Worm (Caenorhabditis elegans): Measurements from ENCODE around the gene C29E4.14.

The C29E4.14 gene

ce11 chrIII:7928549-7929129, 8.7 kb downstream of the C29E4.14 start, which contains the start of the genes C29E4.13 and npp-15 (continued):
- TF ChIP-seq C16A3.4 (tag; optimal IDR thresholded peaks at IDR 0.05) (peak; percentile 55), lin-35 (GFP tag; optimal IDR thresholded peaks at IDR 0.05) (peak; percentile 74 to 87), sox-4 (tag; optimal IDR thresholded peaks at IDR 0.05) (no peak)

- no peak for TF ChIP-seq elt-3 (tag; optimal IDR thresholded peaks at IDR 0.05)
- TF ChIP-seq mab-9 (GFP tag; IDR thresholded peaks at IDR 0.05), result no peak
- TF ChIP-seq nhr-71 (tag; optimal IDR thresholded peaks at IDR 0.05), result no peak
- TF ChIP-seq snpc-4 (tag; optimal IDR thresholded peaks at IDR 0.05), result no peak
- no peak for TF ChIP-seq fkh-8 (tag; optimal IDR thresholded peaks at IDR 0.05)
- TF ChIP-seq nhr-90 (tag; optimal IDR thresholded peaks at IDR 0.05; ENCODE audit: poor library complexity), result no peak
- peak in 1 of 2 experiments; percentile 11 for TF ChIP-seq lin-35 (GFP tag; optimal IDR thresholded peaks at IDR 0.05)
- no peak for TF ChIP-seq lsy-2 (tag; optimal IDR thresholded peaks at IDR 0.05)
Measured at ce11 chrIII:7933235-7933634, 13.3 kb downstream of the C29E4.14 start, which contains the start of gene ran-2. Gene ran-2 (plus strand): TSS chrIII:7933535.

ce11 chrIII:7937548-7937947, 17.6 kb downstream of the C29E4.14 start, which contains the start of gene C29E4.10:
Gene C29E4.10 (plus strand): TSS chrIII:7937848.
- TF ChIP-seq nhr-90 (tag; optimal IDR thresholded peaks at IDR 0.05; ENCODE audit: poor library complexity) (no peak), nhr-20 (tag; optimal IDR thresholded peaks at IDR 0.05) (no peak), nhr-76 (tag; optimal IDR thresholded peaks at IDR 0.05) (no peak), snpc-4 (tag; optimal IDR thresholded peaks at IDR 0.05) (no peak), lin-13 (GFP tag; optimal IDR thresholded peaks at IDR 0.05) (no peak)

- peak; percentile 70 for TF ChIP-seq lin-13 (GFP tag; optimal IDR thresholded peaks at IDR 0.05)
- TF ChIP-seq xbp-1 (tag; optimal IDR thresholded peaks at IDR 0.05), result peak; percentile 78
- TF ChIP-seq egl-27 (tag; optimal IDR thresholded peaks at IDR 0.05), result no peak
- no peak for TF ChIP-seq zag-1 (tag; optimal IDR thresholded peaks at IDR 0.05)
- TF ChIP-seq aha-1 (tag; optimal IDR thresholded peaks at IDR 0.05), result no peak
- TF ChIP-seq elt-2 (tag; optimal IDR thresholded peaks at IDR 0.05), result peak; percentile 26
- peak; percentile 96 to 98 (median 98) for TF ChIP-seq dpl-1 (GFP tag; optimal IDR thresholded peaks at IDR 0.05)
- no peak for TF ChIP-seq fkh-10 (GFP tag; optimal IDR thresholded peaks at IDR 0.05)
- TF ChIP-seq fkh-4 (tag; optimal IDR thresholded peaks at IDR 0.05; ENCODE audit: borderline replicate concordance), result no peak
- no peak for TF ChIP-seq nhr-84 (tag; optimal IDR thresholded peaks at IDR 0.05)
- TF ChIP-seq skn-1 (tag; optimal IDR thresholded peaks at IDR 0.05), result peak; percentile 81
- TF ChIP-seq tlp-1 (tag; optimal IDR thresholded peaks at IDR 0.05), result no peak
- no peak for TF ChIP-seq unc-62 (GFP tag; optimal IDR thresholded peaks at IDR 0.05)
- peak; percentile 91 for TF ChIP-seq lin-15B (tag; optimal IDR thresholded peaks at IDR 0.05)
- no peak for TF ChIP-seq hlh-17 (GFP tag; optimal IDR thresholded peaks at IDR 0.05; ENCODE audit: borderline replicate concordance)
- TF ChIP-seq sup-37 (GFP tag; optimal IDR thresholded peaks at IDR 0.05), result no peak
- TF ChIP-seq unc-98 (GFP tag; IDR thresholded peaks at IDR 0.05), result no peak
- TF ChIP-seq ets-5 (GFP tag; IDR thresholded peaks at IDR 0.05), result no peak
- peak; percentile 47 to 79 (median 69) for TF ChIP-seq ceh-82 (tag; optimal IDR thresholded peaks at IDR 0.05)
- peak; percentile 69 for TF ChIP-seq jun-1 (tag; optimal IDR thresholded peaks at IDR 0.05)
- peak; percentile 64 for TF ChIP-seq aly-2 (tag; optimal IDR thresholded peaks at IDR 0.05)
- TF ChIP-seq pax-3 (tag; optimal IDR thresholded peaks at IDR 0.05), result peak; percentile 65
- TF ChIP-seq snu-23 (GFP tag; optimal IDR thresholded peaks at IDR 0.05), result peak; percentile 83
- TF ChIP-seq fkh-8 (tag; optimal IDR thresholded peaks at IDR 0.05), result peak; percentile 62
- TF ChIP-seq lin-35 (GFP tag; optimal IDR thresholded peaks at IDR 0.05), result peak; percentile 98 to 99
- no peak for TF ChIP-seq nhr-28 (tag; optimal IDR thresholded peaks at IDR 0.05)
- TF ChIP-seq C34B4.2 (tag; optimal IDR thresholded peaks at IDR 0.05), result no peak
- TF ChIP-seq Y116A8C.19 (tag; optimal IDR thresholded peaks at IDR 0.05; ENCODE audit: borderline replicate concordance), result no peak
- TF ChIP-seq nhr-19 (GFP tag; conservative IDR thresholded peaks at IDR 0.05), result peak; percentile 79
- TF ChIP-seq grh-1 (GFP tag; IDR thresholded peaks at IDR 0.05), result peak; percentile 69
- no peak for TF ChIP-seq sox-4 (tag; optimal IDR thresholded peaks at IDR 0.05)
- TF ChIP-seq ztf-4 (tag; optimal IDR thresholded peaks at IDR 0.05), result no peak
- peak; percentile 62 for TF ChIP-seq irx-1 (tag; optimal IDR thresholded peaks at IDR 0.05)
- no peak for TF ChIP-seq hlh-4 (tag; optimal IDR thresholded peaks at IDR 0.05)
- peak; percentile 62 for TF ChIP-seq F16B12.6 (tag; optimal IDR thresholded peaks at IDR 0.05)
- peak; percentile 82 for TF ChIP-seq C16A3.4 (tag; optimal IDR thresholded peaks at IDR 0.05)
Measured at ce11 chrIII:7940819-7941218, 20.9 kb downstream of the C29E4.14 start, which contains the start of gene C29E4.12. Gene C29E4.12 (plus strand): TSS chrIII:7941151.
